Fruit fly (Drosophila melanogaster): ENCODE data around the gene Hex-t1.

- TF ChIP-seq cnc (optimal IDR thresholded peaks at IDR 0.05) (no peak), bab1 (GFP tag; optimal IDR thresholded peaks at IDR 0.05) (no peak), tj (GFP tag; optimal IDR thresholded peaks at IDR 0.05) (no peak), pad (GFP tag; optimal IDR thresholded peaks at IDR 0.05) (no peak), toe (GFP tag; optimal IDR thresholded peaks at IDR 0.05) (no peak), ovo (GFP tag; optimal IDR thresholded peaks at IDR 0.05) (no peak), Crg-1 (GFP tag; optimal IDR thresholded peaks at IDR 0.05) (no peak), CG33017 (tag; optimal IDR thresholded peaks at IDR 0.05) (no peak), Mnt (GFP tag; optimal IDR thresholded peaks at IDR 0.05) (no peak), Clk (GFP tag; optimal IDR thresholded peaks at IDR 0.05) (no peak), CG5204 (GFP tag; optimal IDR thresholded peaks at IDR 0.05) (no peak), CG7101 (tag; optimal IDR thresholded peaks at IDR 0.05) (no peak), CG11617 (GFP tag; optimal IDR thresholded peaks at IDR 0.05) (no peak), CG14711 (tag; optimal IDR thresholded peaks at IDR 0.05) (no peak)
Measured at dm6 chr3R:26448779-26449178, at the start of gene Hex-t1.
